Fruit fly (Drosophila melanogaster) whole organism, adult: ENCODE measurements around the gene CG32588.

Experiments used
- CG12768 ChIP-seq: fragments of 200-800 bp; sonication (Bioruptor generic); optimal IDR thresholded peaks from 2 replicates; lab custom pipeline; 2017; ENCODE audit warnings: missing biosample characterization, missing genetic modification characterization, mild to moderate bottlenecking, moderate library complexity, missing genetic modification reagents
- CG14711 ChIP-seq: fragments of 200-800 bp; sonication (Bioruptor generic); optimal IDR thresholded peaks from 2 replicates; lab custom pipeline; 2018; ENCODE audit warnings: missing biosample characterization, mild to moderate bottlenecking, missing genetic modification characterization, moderate library complexity
- CG1620 ChIP-seq: fragments of 200-800 bp; sonication (Bioruptor generic); optimal IDR thresholded peaks from 2 replicates; lab custom pipeline; 2016; ENCODE audit warnings: missing biosample characterization, missing genetic modification characterization
- CG7045 ChIP-seq: fragments of 200-800 bp; sonication (Bioruptor generic); optimal IDR thresholded peaks from 2 replicates; lab custom pipeline; 2017; ENCODE audit warnings: missing biosample characterization, mild to moderate bottlenecking, missing genetic modification characterization
- Clk ChIP-seq: fragments of 200-800 bp; sonication (Bioruptor generic); optimal IDR thresholded peaks from 2 replicates; lab custom pipeline; 2017; ENCODE audit warnings: missing biosample characterization, missing genetic modification characterization
- Crg-1 ChIP-seq: fragments of 200-800 bp; sonication (Bioruptor generic); optimal IDR thresholded peaks from 2 replicates; lab custom pipeline; 2016; ENCODE audit warnings: missing biosample characterization, missing genetic modification characterization
- Hr96 ChIP-seq: fragments of 200-800 bp; sonication (Bioruptor generic); optimal IDR thresholded peaks from 2 replicates; lab custom pipeline; 2016; ENCODE audit warnings: missing biosample characterization, missing genetic modification characterization
- cic ChIP-seq: fragments of 200-800 bp; sonication (Bioruptor generic); optimal IDR thresholded peaks from 2 replicates; lab custom pipeline; 2017; ENCODE audit warnings: missing biosample characterization, mild to moderate bottlenecking, missing genetic modification characterization, moderate library complexity
- cnc ChIP-seq, 2 experiments: fragments of >200 bp; optimal IDR thresholded peaks; 2 replicates each; lab custom pipeline; 2017
- ovo ChIP-seq: fragments of 200-800 bp; sonication (Bioruptor generic); optimal IDR thresholded peaks from 2 replicates; lab custom pipeline; 2016; ENCODE audit warnings: missing biosample characterization, missing genetic modification characterization
- pad ChIP-seq: fragments of 200-800 bp; sonication (Bioruptor generic); optimal IDR thresholded peaks from 3 replicates; lab custom pipeline; 2017; ENCODE audit warnings: missing biosample characterization, missing genetic modification characterization, mild to moderate bottlenecking, moderate library complexity, missing genetic modification reagents

DNA sequence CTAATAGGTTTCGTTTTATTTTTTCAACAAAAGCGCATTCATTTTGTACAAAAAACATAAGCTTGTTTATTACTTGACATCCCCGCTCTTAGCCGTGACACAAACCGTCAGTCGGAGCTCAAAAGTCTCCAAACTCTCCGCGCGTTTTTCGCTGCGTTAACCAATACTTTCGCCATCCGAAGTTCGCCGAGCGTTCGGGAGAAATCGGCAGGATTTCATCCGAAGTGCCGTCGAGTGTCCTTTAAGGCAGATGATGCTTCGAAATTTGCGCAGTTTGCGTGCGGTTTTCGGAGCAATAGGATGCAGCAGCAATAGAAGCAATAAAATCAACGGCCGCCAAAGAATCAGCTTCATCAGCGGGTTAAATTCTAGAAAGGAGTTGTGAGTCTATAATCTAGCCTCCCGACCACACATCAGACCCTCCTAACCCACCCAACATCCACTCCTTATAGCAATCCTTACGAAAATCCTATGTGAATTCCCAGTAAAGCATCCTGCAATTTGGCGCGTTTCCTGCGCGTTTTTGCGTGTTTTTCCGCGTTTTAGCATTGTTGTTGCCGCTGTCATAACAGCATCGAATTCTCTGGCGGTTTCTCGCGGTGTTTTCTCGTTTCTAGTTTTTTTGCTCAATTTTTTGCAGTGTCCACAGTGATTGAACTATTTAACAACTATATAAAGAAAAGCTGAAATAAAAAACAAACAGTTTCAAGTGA, 31.1 kb downstream of the CG32588 start, which contains the start of gene CG43737:
- TF ChIP-seq Crg-1: no peak
- TF ChIP-seq Hr96 (GFP tag; lab: Kevin White, UChicago): no peak
- TF ChIP-seq CG7045 (GFP tag; lab: Kevin White, UChicago): no peak
- no peak for TF ChIP-seq cnc (optimal IDR thresholded peaks at IDR 0.05; lab: Kevin White, UChicago)
- no peak for TF ChIP-seq ovo
- TF ChIP-seq CG1620 (GFP tag; lab: Kevin White, UChicago): no peak
- no peak for TF ChIP-seq CG14711 (tag; lab: Kevin White, UChicago)
- no peak for TF ChIP-seq CG12768
- no peak for TF ChIP-seq cic (GFP tag; lab: Kevin White, UChicago)
- TF ChIP-seq pad (GFP tag; lab: Kevin White, UChicago): no peak
- TF ChIP-seq Clk (GFP tag; lab: Kevin White, UChicago): no peak
